Fruit fly (Drosophila melanogaster) whole organism: ENCODE measurements around the gene Naxe.

ENCODE experiments used
- CG8478 ChIP-seq: fragments of >200 bp; optimal IDR thresholded peaks from 2 replicates; lab custom pipeline; 2018; ENCODE audit warnings: inconsistent platforms
- Dll ChIP-seq: fragments of >200 bp; optimal IDR thresholded peaks from 2 replicates; lab custom pipeline; 2017
- EcR ChIP-seq, 2 experiments: fragments of >200 bp; optimal IDR thresholded peaks; 2 replicates each; lab custom pipeline; 2017; ENCODE audit warnings: missing biosample characterization in 2 of 2, missing genetic modification characterization in 2 of 2, missing genetic modification reagents in 2 of 2
- pan ChIP-seq: fragments of >200 bp; optimal IDR thresholded peaks from 2 replicates; lab custom pipeline; 2017
- psq ChIP-seq: fragments of >200 bp; optimal IDR thresholded peaks from 2 replicates; lab custom pipeline; 2017

- TF ChIP-seq psq = no peak
- TF ChIP-seq CG8478 = no peak
- no peak for TF ChIP-seq pan (lab: Kevin White, UChicago)
- no peak for TF ChIP-seq Dll (lab: Kevin White, UChicago)
- TF ChIP-seq EcR (GFP tag; optimal IDR thresholded peaks at IDR 0.05; lab: Kevin White, UChicago) = no peak
Measured at dm6 chrX:10104477-10104876, 18.5 kb upstream of the Naxe start.
